Worm (Caenorhabditis elegans) whole organism, L4/young adult: ENCODE data around the gene eat-6.

ENCODE experiments used
- dao-5 ChIP-seq: sonication (generic microtip); optimal IDR thresholded peaks from 2 replicates; lab custom pipeline; 2016; ENCODE audit warnings: missing genotype, missing genetic modification characterization, moderate library complexity, missing compliant biosample characterization
- him-1 ChIP-seq: sonication (generic microtip); optimal IDR thresholded peaks from 2 replicates; lab custom pipeline; 2016; ENCODE audit warnings: missing genotype, missing genetic modification reagents, missing genetic modification characterization, missing compliant biosample characterization

- TF ChIP-seq dao-5 (tag; lab: Kevin White, UChicago), result no peak
- no peak for TF ChIP-seq him-1 (tag; lab: Kevin White, UChicago)
These were observed 8.5 kb downstream of the eat-6 start for ce11 chrV:13121266-13121665.
